Worm (Caenorhabditis elegans): ENCODE data around the gene ilys-5.

DNA sequence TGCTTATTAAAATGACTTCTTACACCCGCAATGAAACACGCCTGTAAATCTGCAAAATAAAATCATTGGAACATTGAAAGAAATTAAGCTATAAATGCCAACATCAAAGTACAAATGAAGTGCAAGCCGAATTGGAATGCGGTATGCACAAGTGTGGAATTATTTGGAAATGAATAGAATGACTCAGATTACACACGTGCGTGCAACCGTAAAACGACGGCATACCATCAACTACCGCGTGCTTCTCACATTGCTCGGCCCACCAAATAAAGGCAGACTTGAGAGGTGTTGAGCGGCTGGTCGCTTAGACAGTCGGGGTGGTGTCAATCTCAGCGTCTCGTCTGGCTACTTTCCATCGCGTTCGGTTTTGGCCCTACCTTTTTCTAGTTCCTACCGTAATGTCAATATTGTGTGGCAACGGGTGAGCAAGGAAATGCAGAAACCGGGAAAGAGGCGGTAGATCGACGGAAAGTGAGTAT, 25.8 kb upstream of the ilys-5 start, which contains the start of gene aaim-1:
- no peak for TF ChIP-seq ama-1 (optimal IDR thresholded peaks at IDR 0.05)
- TF ChIP-seq F13C5.2 (tag; optimal IDR thresholded peaks at IDR 0.05) = no peak
- no peak for TF ChIP-seq ceh-36 (tag; optimal IDR thresholded peaks at IDR 0.05)
- TF ChIP-seq flt-1 (GFP tag; IDR thresholded peaks at IDR 0.05) = no peak
- no peak for TF ChIP-seq scrt-1 (GFP tag; IDR thresholded peaks at IDR 0.05)
- TF ChIP-seq pes-1 (GFP tag; IDR thresholded peaks at IDR 0.05) = no peak
- TF ChIP-seq ets-7 (tag; optimal IDR thresholded peaks at IDR 0.05) = no peak

Measured in whole organism, early embryonic.